Fruit fly (Drosophila melanogaster): ENCODE measurements around the gene sina.

- TF ChIP-seq Dfd (GFP tag; optimal IDR thresholded peaks at IDR 0.05) = no peak
- no peak for TF ChIP-seq ey (GFP tag; optimal IDR thresholded peaks at IDR 0.05)
- TF ChIP-seq dsf (GFP tag; optimal IDR thresholded peaks at IDR 0.05; ENCODE audit: borderline replicate concordance) = no peak
Measured at dm6 chr3L:16891914-16892313, 38.4 kb downstream of the sina start.
